Fruit fly (Drosophila melanogaster) whole organism, prepupa: ENCODE data around the gene CG31551.

ENCODE experiments used
- Blimp-1 ChIP-seq: fragments of 200-800 bp; sonication (Bioruptor generic); optimal IDR thresholded peaks from 3 replicates; lab custom pipeline; 2017; ENCODE audit warnings: missing biosample characterization, missing genetic modification characterization, mild to moderate bottlenecking, moderate library complexity, missing genetic modification reagents
- CG10631 ChIP-seq: fragments of 200-800 bp; sonication (Bioruptor generic); optimal IDR thresholded peaks from 2 replicates; lab custom pipeline; 2016; ENCODE audit warnings: missing biosample characterization, missing genetic modification characterization
- CG11762 ChIP-seq: fragments of 200-800 bp; sonication (Bioruptor generic); optimal IDR thresholded peaks from 3 replicates; lab custom pipeline; 2016; ENCODE audit warnings: missing biosample characterization, missing genetic modification characterization; ENCODE audit not compliant: insufficient read depth
- CG15336 ChIP-seq: fragments of 200-800 bp; sonication (Bioruptor generic); IDR thresholded peaks from 2 replicates; pipeline ENCODE4 v1.3.6; 2022; ENCODE audit warnings: missing biosample characterization, missing genetic modification characterization
- CG1621 ChIP-seq: fragments of 200-800 bp; sonication (Bioruptor generic); optimal IDR thresholded peaks from 3 replicates; lab custom pipeline; 2018; ENCODE audit warnings: missing biosample characterization, mild to moderate bottlenecking, missing genetic modification characterization
- CG3032 ChIP-seq: fragments of 200-800 bp; optimal IDR thresholded peaks from 2 replicates; lab custom pipeline; 2019; ENCODE audit warnings: missing biosample characterization, mild to moderate bottlenecking, missing genetic modification characterization, moderate library complexity
- CG31627 ChIP-seq: fragments of 200-800 bp; sonication (Bioruptor generic); optimal IDR thresholded peaks from 3 replicates; lab custom pipeline; 2016; ENCODE audit warnings: missing biosample characterization, missing genetic modification characterization
- CG34406 ChIP-seq: fragments of 200-800 bp; sonication (Bioruptor generic); optimal IDR thresholded peaks from 3 replicates; lab custom pipeline; 2016; ENCODE audit warnings: missing biosample characterization, missing genetic modification characterization
- CG3919 ChIP-seq: fragments of 200-800 bp; sonication (Bioruptor generic); optimal IDR thresholded peaks from 3 replicates; lab custom pipeline; 2016; ENCODE audit warnings: missing biosample characterization, missing genetic modification characterization
- CG6276 ChIP-seq: fragments of 200-800 bp; sonication (Bioruptor generic); optimal IDR thresholded peaks from 2 replicates; lab custom pipeline; 2017; ENCODE audit warnings: missing biosample characterization, mild to moderate bottlenecking, missing genetic modification characterization
- CG6808 ChIP-seq: fragments of 200-800 bp; sonication (Bioruptor generic); optimal IDR thresholded peaks from 3 replicates; lab custom pipeline; 2017; ENCODE audit warnings: missing biosample characterization, missing genetic modification characterization, mild to moderate bottlenecking, moderate library complexity, missing genetic modification reagents
- CG6854 ChIP-seq: fragments of 200-800 bp; sonication (Bioruptor generic); optimal IDR thresholded peaks from 2 replicates; lab custom pipeline; 2017; ENCODE audit warnings: missing biosample characterization, mild to moderate bottlenecking, missing genetic modification characterization
- CG8119 ChIP-seq: fragments of 200-800 bp; sonication (Bioruptor generic); IDR thresholded peaks from 3 replicates; pipeline ENCODE4 v1.3.6; 2022; ENCODE audit warnings: missing biosample characterization, missing genetic modification characterization
- CG8319 ChIP-seq: fragments of 200-800 bp; sonication (Bioruptor generic); optimal IDR thresholded peaks from 3 replicates; lab custom pipeline; 2016; ENCODE audit warnings: missing biosample characterization, missing genetic modification characterization
- Eip75B ChIP-seq: fragments of 200-800 bp; sonication (Bioruptor generic); optimal IDR thresholded peaks from 3 replicates; lab custom pipeline; 2016; ENCODE audit warnings: missing biosample characterization, missing genetic modification characterization
- Hr38 ChIP-seq: sonication (Bioruptor generic); optimal IDR thresholded peaks from 2 replicates; lab custom pipeline; 2016; ENCODE audit warnings: missing biosample characterization, missing genetic modification characterization
- Hr39 ChIP-seq: fragments of 200-800 bp; sonication (Bioruptor generic); optimal IDR thresholded peaks from 2 replicates; lab custom pipeline; 2016; ENCODE audit warnings: missing biosample characterization, missing genetic modification characterization
- Hr4 ChIP-seq: fragments of 200-800 bp; sonication (Bioruptor generic); optimal IDR thresholded peaks from 3 replicates; lab custom pipeline; 2016; ENCODE audit warnings: missing biosample characterization, missing genetic modification characterization
- Lpt ChIP-seq: fragments of 200-800 bp; sonication (Bioruptor generic); optimal IDR thresholded peaks from 3 replicates; lab custom pipeline; 2016; ENCODE audit warnings: missing biosample characterization, missing genetic modification characterization
- OdsH ChIP-seq: fragments of 200-800 bp; sonication (Bioruptor generic); optimal IDR thresholded peaks from 3 replicates; lab custom pipeline; 2016; ENCODE audit warnings: missing biosample characterization, missing genetic modification characterization
- Smox ChIP-seq: fragments of 200-800 bp; sonication (Bioruptor generic); optimal IDR thresholded peaks from 3 replicates; lab custom pipeline; 2016; ENCODE audit warnings: missing biosample characterization, missing genetic modification characterization
- Sox102F ChIP-seq: fragments of 200-800 bp; sonication (Bioruptor generic); optimal IDR thresholded peaks from 2 replicates; lab custom pipeline; 2016; ENCODE audit warnings: missing biosample characterization, mild to moderate bottlenecking, missing genetic modification characterization
- Sox14 ChIP-seq: fragments of 200-800 bp; sonication (Bioruptor generic); optimal IDR thresholded peaks from 3 replicates; lab custom pipeline; 2016; ENCODE audit warnings: missing biosample characterization, missing genetic modification characterization
- Sox15 ChIP-seq: fragments of 200-800 bp; sonication (Bioruptor generic); optimal IDR thresholded peaks from 3 replicates; lab custom pipeline; 2016; ENCODE audit warnings: missing biosample characterization, missing genetic modification characterization
- cyc ChIP-seq: fragments of 200-800 bp; sonication (Bioruptor generic); optimal IDR thresholded peaks from 3 replicates; lab custom pipeline; 2016; ENCODE audit warnings: missing biosample characterization, missing genetic modification characterization
- dac ChIP-seq: fragments of 200-800 bp; sonication (Bioruptor generic); optimal IDR thresholded peaks from 2 replicates; lab custom pipeline; 2017; ENCODE audit warnings: missing biosample characterization, mild to moderate bottlenecking, missing genetic modification characterization
- dsx ChIP-seq: fragments of 200-800 bp; optimal IDR thresholded peaks from 3 replicates; lab custom pipeline; 2019; ENCODE audit warnings: missing biosample characterization, mild to moderate bottlenecking, missing genetic modification characterization, moderate library complexity; ENCODE audit not compliant: poor library complexity, severe bottlenecking
- eg ChIP-seq: fragments of 200-800 bp; sonication (Bioruptor generic); IDR thresholded peaks from 3 replicates; pipeline ENCODE4 v1.3.6; 2022; ENCODE audit warnings: missing biosample characterization, missing genetic modification characterization
- esn ChIP-seq: fragments of 200-800 bp; sonication (Bioruptor generic); optimal IDR thresholded peaks from 2 replicates; lab custom pipeline; 2016; ENCODE audit warnings: missing biosample characterization, mild to moderate bottlenecking, missing genetic modification characterization, moderate library complexity
- fd85E ChIP-seq: fragments of 200-800 bp; sonication (Bioruptor generic); optimal IDR thresholded peaks from 3 replicates; lab custom pipeline; 2016; ENCODE audit warnings: missing biosample characterization, missing genetic modification characterization
- lz ChIP-seq: fragments of 200-800 bp; sonication (Bioruptor generic); optimal IDR thresholded peaks from 3 replicates; lab custom pipeline; 2016; ENCODE audit warnings: missing biosample characterization, missing genetic modification characterization
- net ChIP-seq: fragments of 200-800 bp; sonication (Bioruptor generic); optimal IDR thresholded peaks from 3 replicates; lab custom pipeline; 2016; ENCODE audit warnings: missing biosample characterization, missing genetic modification characterization
- salr ChIP-seq, 2 experiments: fragments of 200-800 bp; sonication (Bioruptor generic); optimal IDR thresholded peaks; 3 replicates each; lab custom pipeline; 2016 to 2018; ENCODE audit warnings: missing biosample characterization in 2 of 2, missing genetic modification characterization in 2 of 2, mild to moderate bottlenecking in 1 of 2
- ss ChIP-seq, 2 experiments: fragments of 200-800 bp; sonication (Bioruptor generic); optimal IDR thresholded peaks; 2 replicates in 1 of 2; 3 replicates in 1 of 2; lab custom pipeline; 2017 to 2018; ENCODE audit warnings: mild to moderate bottlenecking in 2 of 2, missing biosample characterization in 2 of 2, missing genetic modification characterization in 2 of 2, moderate library complexity in 1 of 2
- topi ChIP-seq: fragments of 200-800 bp; sonication (Bioruptor generic); optimal IDR thresholded peaks from 3 replicates; lab custom pipeline; 2016; ENCODE audit warnings: missing biosample characterization, missing genetic modification characterization

CG31551 gene

DNA sequence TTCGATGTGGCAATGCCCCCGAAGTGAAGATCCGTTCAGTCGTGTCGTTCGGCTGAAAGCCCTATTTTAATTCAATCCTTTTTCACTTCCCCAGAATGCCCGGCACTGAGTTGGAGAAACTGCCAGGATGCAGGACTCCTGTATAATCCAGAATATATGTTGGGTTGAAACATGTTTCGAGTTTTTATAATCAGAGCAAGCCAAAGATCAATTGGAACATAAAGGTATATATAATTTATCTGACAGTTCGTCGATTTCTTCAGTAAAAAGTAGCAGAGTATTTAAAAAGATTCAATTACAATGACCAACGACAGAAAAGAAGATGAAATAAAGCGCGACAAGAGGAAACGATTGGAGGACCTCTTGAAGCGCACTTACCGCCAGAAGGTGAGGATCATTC, at the start of gene CG31551:
Gene CG31551 (plus strand): TSS at position 301 of the 400 bp plus-strand sequence.
- TF ChIP-seq CG3919 (GFP tag; lab: Kevin White, UChicago) (no peak), CG6808 (GFP tag; lab: Kevin White, UChicago) (no peak), Smox (GFP tag; lab: Kevin White, UChicago) (no peak), CG6854 (no peak), Sox14 (GFP tag; lab: Kevin White, UChicago) (no peak), CG3032 (no peak), dsx (no peak), CG31627 (GFP tag; lab: Kevin White, UChicago) (no peak), Sox15 (GFP tag; lab: Kevin White, UChicago) (no peak), dac (GFP tag; lab: Kevin White, UChicago) (no peak), OdsH (GFP tag; lab: Kevin White, UChicago) (no peak), CG8119 (GFP tag; lab: Robert Waterston, UW) (no peak), CG1621 (tag; lab: Kevin White, UChicago) (no peak), Hr38 (no peak), cyc (GFP tag; lab: Kevin White, UChicago) (no peak), salr (GFP tag; optimal IDR thresholded peaks at IDR 0.05; lab: Kevin White, UChicago) (no peak), CG11762 (GFP tag; lab: Kevin White, UChicago) (no peak), topi (GFP tag; lab: Kevin White, UChicago) (no peak), Hr39 (no peak)
- TF ChIP-seq, all 60 proteins: peak for 0

DNA sequence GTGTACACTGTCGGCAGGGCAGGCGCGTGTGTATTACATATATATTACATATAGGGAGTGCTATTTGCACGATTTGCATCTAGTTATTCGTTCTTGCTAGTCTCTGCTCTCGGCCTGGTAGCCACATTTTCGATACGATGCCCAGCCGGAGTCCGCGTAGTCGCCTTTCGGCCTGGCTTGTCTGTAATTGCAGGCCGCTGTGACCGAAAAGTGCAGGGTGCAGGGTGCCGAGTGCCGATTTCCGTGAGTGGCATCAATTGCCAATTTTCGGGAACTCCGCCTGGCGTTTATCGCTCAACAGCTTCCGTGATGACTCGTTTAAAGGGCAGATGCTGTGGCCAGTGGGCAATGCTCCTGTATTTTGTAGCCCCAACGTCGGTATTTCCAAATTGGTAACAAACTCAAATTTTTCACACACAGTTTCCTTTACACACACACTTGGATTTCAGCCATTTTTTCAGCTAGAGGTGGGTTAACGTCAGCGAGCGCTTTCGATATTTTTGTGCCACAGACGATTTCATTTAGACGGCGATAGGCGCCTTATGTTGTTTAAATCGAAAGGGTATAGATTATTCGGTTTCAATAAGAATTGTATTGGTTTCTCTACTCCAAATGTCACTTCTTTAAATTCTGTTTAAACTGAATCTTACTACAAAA, 39.7 kb upstream of the CG31551 start, which contains the start of gene CG2926:
Gene CG2926 (minus strand): TSS at position 518 of the 657 bp plus-strand sequence.
- TF ChIP-seq fd85E (no peak), CG3032 (no peak), CG6854 (peak; percentile 45), lz (GFP tag; lab: Kevin White, UChicago) (peak; percentile 40), Sox15 (GFP tag; lab: Kevin White, UChicago) (no peak), CG15336 (peak; percentile 28; the same call in 1 of the 2 replicates), cyc (GFP tag; lab: Kevin White, UChicago) (peak; percentile 31), esn (GFP tag; lab: Kevin White, UChicago) (peak; percentile 43), CG31627 (GFP tag; lab: Kevin White, UChicago) (peak; percentile 18), CG8319 (GFP tag; lab: Kevin White, UChicago) (no peak), CG8119 (GFP tag; lab: Robert Waterston, UW) (no peak)
- TF ChIP-seq, all 60 proteins: peak for 6

DNA sequence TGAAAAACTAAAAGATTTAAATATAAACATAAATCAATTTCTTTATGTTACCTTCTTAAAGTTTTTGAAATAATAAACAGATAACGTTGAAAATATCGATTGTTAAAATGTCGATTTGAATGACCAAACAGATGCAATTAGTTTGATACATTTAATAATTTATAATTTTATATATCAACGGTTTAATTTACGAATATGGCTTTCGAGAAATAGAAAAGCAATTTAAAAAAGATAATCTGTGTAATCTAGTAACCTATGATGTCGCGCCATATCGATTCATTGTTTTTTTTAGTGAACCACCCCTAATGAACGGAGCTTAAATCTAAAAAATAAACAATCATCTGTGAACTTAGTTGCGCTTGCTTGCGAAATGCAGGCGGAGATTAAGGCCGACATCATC, 39.1 kb upstream of the CG31551 start, which contains the start of gene PolZ2:
Gene PolZ2 (plus strand): TSS at position 301 of the 400 bp plus-strand sequence.
- TF ChIP-seq Eip75B (GFP tag; lab: Kevin White, UChicago), result no peak
- TF ChIP-seq ss (GFP tag; optimal IDR thresholded peaks at IDR 0.05; lab: Kevin White, UChicago), result no peak
- TF ChIP-seq cyc (GFP tag; lab: Kevin White, UChicago), result no peak
- TF ChIP-seq Smox (GFP tag; lab: Kevin White, UChicago), result no peak
- TF ChIP-seq Lpt (GFP tag; lab: Kevin White, UChicago), result no peak
- no peak for TF ChIP-seq dac (GFP tag; lab: Kevin White, UChicago)
- no peak for TF ChIP-seq Blimp-1 (GFP tag; lab: Kevin White, UChicago)
- TF ChIP-seq CG15336, result no peak
- TF ChIP-seq CG8119 (GFP tag; lab: Robert Waterston, UW), result no peak
- no peak for TF ChIP-seq Hr4
- no peak for TF ChIP-seq CG10631 (GFP tag; lab: Kevin White, UChicago)
- no peak for TF ChIP-seq Sox102F (GFP tag; lab: Kevin White, UChicago)
- no peak for TF ChIP-seq CG1621 (tag; lab: Kevin White, UChicago)
- TF ChIP-seq CG34406, result no peak
- no peak for TF ChIP-seq net
- TF ChIP-seq Sox14 (GFP tag; lab: Kevin White, UChicago), result no peak
- TF ChIP-seq OdsH (GFP tag; lab: Kevin White, UChicago), result no peak
- no peak for TF ChIP-seq CG6276 (GFP tag; lab: Kevin White, UChicago)
- no peak for TF ChIP-seq eg (GFP tag; lab: Robert Waterston, UW)
